Fruit fly (Drosophila melanogaster) whole organism, wandering third instar larva: ENCODE data around the gene CG15023.

Experiments
- CG9705 ChIP-seq: fragments of 200-800 bp; sonication (Bioruptor generic); optimal IDR thresholded peaks from 2 replicates; lab custom pipeline; 2018; ENCODE audit warnings: missing biosample characterization, mild to moderate bottlenecking, missing genetic modification characterization
- CrebA ChIP-seq: fragments of 200-800 bp; sonication (Bioruptor generic); optimal IDR thresholded peaks from 2 replicates; lab custom pipeline; 2016; ENCODE audit warnings: missing biosample characterization, mild to moderate bottlenecking, missing genetic modification characterization, borderline replicate concordance
- Dfd ChIP-seq: fragments of >200 bp; optimal IDR thresholded peaks from 2 replicates; lab custom pipeline; 2017; ENCODE audit warnings: missing biosample characterization, missing genetic modification characterization
- GATAd ChIP-seq: sonication (Bioruptor generic); optimal IDR thresholded peaks from 2 replicates; lab custom pipeline; 2016; ENCODE audit warnings: missing biosample characterization, missing genetic modification characterization
- Hr78 ChIP-seq: fragments of >200 bp; optimal IDR thresholded peaks from 2 replicates; lab custom pipeline; 2017; ENCODE audit warnings: missing biosample characterization, missing genetic modification characterization
- OdsH ChIP-seq: fragments of 200-800 bp; sonication (Bioruptor generic); optimal IDR thresholded peaks from 2 replicates; lab custom pipeline; 2016; ENCODE audit warnings: missing biosample characterization, mild to moderate bottlenecking, missing genetic modification characterization
- dsf ChIP-seq: sonication (Bioruptor generic); optimal IDR thresholded peaks from 2 replicates; lab custom pipeline; 2016; ENCODE audit warnings: missing biosample characterization, missing genetic modification characterization, borderline replicate concordance
- h ChIP-seq: fragments of 200-800 bp; sonication (Bioruptor generic); optimal IDR thresholded peaks from 3 replicates; lab custom pipeline; 2016; ENCODE audit warnings: missing biosample characterization, mild to moderate bottlenecking, missing genetic modification characterization
- sage ChIP-seq: fragments of 200-800 bp; sonication (Bioruptor generic); optimal IDR thresholded peaks from 2 replicates; lab custom pipeline; 2016; ENCODE audit warnings: missing biosample characterization, mild to moderate bottlenecking, missing genetic modification characterization
- sv ChIP-seq: fragments of 200-800 bp; sonication (Bioruptor generic); optimal IDR thresholded peaks from 3 replicates; lab custom pipeline; 2016; ENCODE audit warnings: missing biosample characterization, missing genetic modification characterization
- usp ChIP-seq: fragments of >200 bp; optimal IDR thresholded peaks from 2 replicates; lab custom pipeline; 2017; ENCODE audit warnings: missing biosample characterization, missing genetic modification characterization

dm6 chr3L:4411951-4412350, 49.4 kb downstream of the CG15023 start:
- TF ChIP-seq CrebA (no peak), CG9705 (GFP tag; lab: Kevin White, UChicago) (no peak), GATAd (GFP tag; lab: Kevin White, UChicago) (no peak), Hr78 (no peak), Dfd (no peak), usp (GFP tag; lab: Kevin White, UChicago) (no peak), sage (GFP tag; lab: Kevin White, UChicago) (no peak), OdsH (no peak), sv (GFP tag; lab: Kevin White, UChicago) (no peak), dsf (GFP tag; lab: Kevin White, UChicago) (no peak), h (no peak)
